Fruit fly (Drosophila melanogaster) whole organism, embryonic: ENCODE results near the gene I-2.

ENCODE experiments used
- ATbp ChIP-seq: fragments of 200-800 bp; sonication (Bioruptor generic); optimal IDR thresholded peaks from 2 replicates; lab custom pipeline; 2017; ENCODE audit warnings: missing biosample characterization, mild to moderate bottlenecking, missing genetic modification characterization, missing genetic modification reagents
- Adf1 ChIP-seq: fragments of 200-800 bp; sonication (Bioruptor generic); IDR thresholded peaks from 2 replicates; pipeline ENCODE4 v1.3.6; 2022; ENCODE audit warnings: missing biosample characterization, missing genetic modification characterization
- Aef1 ChIP-seq: fragments of 200-800 bp; sonication (Bioruptor generic); IDR thresholded peaks from 3 replicates; pipeline ENCODE4 v1.3.6; 2022; ENCODE audit warnings: missing biosample characterization, missing genetic modification characterization
- Atf6 ChIP-seq: fragments of 200-800 bp; sonication (Bioruptor generic); IDR thresholded peaks from 2 replicates; pipeline ENCODE4 v1.3.6; 2022; ENCODE audit warnings: missing biosample characterization, missing genetic modification characterization
- CG10321 ChIP-seq: fragments of 200-800 bp; sonication (Bioruptor generic); IDR thresholded peaks from 2 replicates; pipeline ENCODE4 v1.3.6; 2022; ENCODE audit warnings: missing biosample characterization, missing genetic modification characterization
- CG11504 ChIP-seq: fragments of 200-800 bp; sonication (Bioruptor generic); optimal IDR thresholded peaks from 3 replicates; lab custom pipeline; 2019; ENCODE audit warnings: missing biosample characterization, mild to moderate bottlenecking, missing genetic modification characterization, moderate library complexity
- CG11696 ChIP-seq: fragments of 200-800 bp; sonication (Bioruptor generic); IDR thresholded peaks from 2 replicates; pipeline ENCODE4 v1.3.6; 2022; ENCODE audit warnings: missing biosample characterization, missing genetic modification characterization
- CG12769 ChIP-seq: fragments of 200-800 bp; sonication (Bioruptor generic); optimal IDR thresholded peaks from 2 replicates; lab custom pipeline; 2019; ENCODE audit warnings: missing biosample characterization, mild to moderate bottlenecking, missing genetic modification characterization, moderate library complexity
- CG13624 ChIP-seq: fragments of 200-800 bp; sonication (Bioruptor generic); optimal IDR thresholded peaks from 2 replicates; lab custom pipeline; 2016; ENCODE audit warnings: missing biosample characterization, missing genetic modification characterization
- CG14441 ChIP-seq: fragments of 200-800 bp; sonication (Bioruptor generic); IDR thresholded peaks from 2 replicates; pipeline ENCODE4 v1.3.6; 2022; ENCODE audit warnings: missing biosample characterization, missing genetic modification characterization
- CG15479 ChIP-seq: fragments of 200-800 bp; sonication (Bioruptor generic); optimal IDR thresholded peaks from 3 replicates; lab custom pipeline; 2019; ENCODE audit warnings: missing biosample characterization, mild to moderate bottlenecking, missing genetic modification characterization, moderate library complexity
- CG1603 ChIP-seq: fragments of 200-800 bp; sonication (Bioruptor generic); optimal IDR thresholded peaks from 2 replicates; lab custom pipeline; 2019; ENCODE audit warnings: missing biosample characterization, mild to moderate bottlenecking, missing genetic modification characterization, moderate library complexity
- CG17186 ChIP-seq: fragments of 200-800 bp; sonication (Bioruptor generic); optimal IDR thresholded peaks from 3 replicates; lab custom pipeline; 2017; ENCODE audit warnings: missing biosample characterization, missing genetic modification reagents, missing genetic modification characterization
- CG17361 ChIP-seq: fragments of 200-800 bp; sonication (Bioruptor generic); IDR thresholded peaks from 3 replicates; pipeline ENCODE4 v1.3.6; 2022; ENCODE audit warnings: missing biosample characterization, missing genetic modification characterization
- CG32772 ChIP-seq: fragments of 200-800 bp; sonication (Bioruptor generic); IDR thresholded peaks from 2 replicates; pipeline ENCODE4 v1.3.6; 2022; ENCODE audit warnings: missing biosample characterization, missing genetic modification characterization
- CG42726 ChIP-seq: fragments of 200-800 bp; sonication (Bioruptor generic); IDR thresholded peaks from 2 replicates; pipeline ENCODE4 v1.3.6; 2022; ENCODE audit warnings: missing biosample characterization, missing genetic modification characterization; ENCODE audit not compliant: partially characterized antibody
- CG4282 ChIP-seq: fragments of 200-800 bp; sonication (Bioruptor generic); optimal IDR thresholded peaks from 2 replicates; lab custom pipeline; 2016; ENCODE audit warnings: missing biosample characterization, missing genetic modification characterization
- CG4404 ChIP-seq: fragments of 200-800 bp; sonication (Bioruptor generic); IDR thresholded peaks from 2 replicates; pipeline ENCODE4 v1.3.6; 2022; ENCODE audit warnings: missing biosample characterization, missing genetic modification characterization
- CG5180 ChIP-seq: fragments of 200-800 bp; sonication (Bioruptor generic); optimal IDR thresholded peaks from 3 replicates; lab custom pipeline; 2017; ENCODE audit warnings: missing biosample characterization, missing genetic modification characterization, mild to moderate bottlenecking, moderate library complexity, missing genetic modification reagents
- CG6175 ChIP-seq: fragments of 200-800 bp; sonication (Bioruptor generic); IDR thresholded peaks from 3 replicates; pipeline ENCODE4 v1.3.6; 2022; ENCODE audit warnings: missing biosample characterization, missing genetic modification characterization
- CG6791 ChIP-seq: fragments of 200-800 bp; sonication (Bioruptor generic); IDR thresholded peaks from 3 replicates; pipeline ENCODE4 v1.3.6; 2022; ENCODE audit warnings: missing biosample characterization, missing genetic modification characterization; ENCODE audit not compliant: partially characterized antibody
- CG7372 ChIP-seq: fragments of 200-800 bp; sonication (Bioruptor generic); IDR thresholded peaks from 2 replicates; pipeline ENCODE4 v1.3.6; 2022; ENCODE audit warnings: missing biosample characterization, missing genetic modification characterization
- CG7963 ChIP-seq: fragments of 200-800 bp; sonication (Bioruptor generic); IDR thresholded peaks from 3 replicates; pipeline ENCODE4 v1.3.6; 2022; ENCODE audit warnings: missing biosample characterization, missing genetic modification characterization; ENCODE audit not compliant: partially characterized antibody
- CG8388 ChIP-seq: fragments of 200-800 bp; sonication (Bioruptor generic); optimal IDR thresholded peaks from 2 replicates; lab custom pipeline; 2019; ENCODE audit warnings: missing biosample characterization, mild to moderate bottlenecking, missing genetic modification characterization, moderate library complexity
- E2f2 ChIP-seq: fragments of 200-800 bp; sonication (Bioruptor generic); IDR thresholded peaks from 2 replicates; pipeline ENCODE4 v1.3.6; 2022; ENCODE audit warnings: missing biosample characterization, missing genetic modification characterization
- Hmx ChIP-seq: fragments of 200-800 bp; sonication (Bioruptor generic); optimal IDR thresholded peaks from 2 replicates; lab custom pipeline; 2016; ENCODE audit warnings: missing biosample characterization, missing genetic modification characterization
- MTF-1 ChIP-seq: fragments of 200-800 bp; sonication (Bioruptor generic); optimal IDR thresholded peaks from 2 replicates; lab custom pipeline; 2018; ENCODE audit warnings: missing biosample characterization, mild to moderate bottlenecking, missing genetic modification characterization, borderline replicate concordance
- Med ChIP-seq: fragments of 200-800 bp; sonication (Bioruptor generic); peaks from one replicate; lab custom pipeline; 2016; ENCODE audit warnings: missing biosample characterization, missing genetic modification characterization, mild to moderate bottlenecking, inconsistent platforms, moderate library complexity
- NFAT ChIP-seq: fragments of 200-800 bp; sonication (Bioruptor generic); IDR thresholded peaks from 2 replicates; pipeline ENCODE4 v1.3.6; 2022; ENCODE audit warnings: missing biosample characterization, missing genetic modification characterization
- Tbp ChIP-seq: fragments of >200 bp; optimal IDR thresholded peaks from 2 replicates; lab custom pipeline; 2018; ENCODE audit warnings: missing biosample characterization, missing genetic modification characterization
- btn ChIP-seq: fragments of 200-800 bp; sonication (Bioruptor generic); optimal IDR thresholded peaks from 2 replicates; lab custom pipeline; 2016; ENCODE audit warnings: missing biosample characterization, missing genetic modification characterization
- chinmo ChIP-seq: fragments of 200-800 bp; sonication (Bioruptor generic); IDR thresholded peaks from 4 replicates; pipeline ENCODE4 v1.3.6; 2022; ENCODE audit warnings: missing biosample characterization, missing genetic modification characterization; ENCODE audit not compliant: partially characterized antibody
- crp ChIP-seq, 2 experiments: fragments of 200-800 bp; sonication (Bioruptor generic); optimal IDR thresholded peaks; 2 replicates in 1 of 2; 3 replicates in 1 of 2; lab custom pipeline; 2017; ENCODE audit warnings: missing biosample characterization in 2 of 2, missing genetic modification characterization in 2 of 2, mild to moderate bottlenecking in 1 of 2, moderate library complexity in 1 of 2
- gfzf ChIP-seq: fragments of 200-800 bp; sonication (Bioruptor generic); optimal IDR thresholded peaks from 2 replicates; lab custom pipeline; 2016; ENCODE audit warnings: missing biosample characterization, mild to moderate bottlenecking, missing genetic modification characterization, moderate library complexity
- hb ChIP-seq: fragments of 200-800 bp; sonication (Bioruptor generic); IDR thresholded peaks from 3 replicates; pipeline ENCODE4 v1.3.6; 2022; ENCODE audit warnings: missing biosample characterization, missing genetic modification characterization; ENCODE audit not compliant: partially characterized antibody
- hbn ChIP-seq: fragments of 200-800 bp; sonication (Bioruptor generic); IDR thresholded peaks from 2 replicates; pipeline ENCODE4 v1.3.6; 2022; ENCODE audit warnings: missing biosample characterization, missing genetic modification characterization; ENCODE audit not compliant: partially characterized antibody
- hth ChIP-seq: fragments of >200 bp; optimal IDR thresholded peaks from 2 replicates; lab custom pipeline; 2017; ENCODE audit warnings: inconsistent platforms
- jumu ChIP-seq: fragments of 200-800 bp; sonication (Bioruptor generic); optimal IDR thresholded peaks from 3 replicates; lab custom pipeline; 2016; ENCODE audit warnings: missing biosample characterization, missing genetic modification characterization
- ken ChIP-seq: fragments of 200-800 bp; sonication (Bioruptor generic); IDR thresholded peaks from 3 replicates; pipeline ENCODE4 v1.3.6; 2022; ENCODE audit warnings: missing biosample characterization, missing genetic modification characterization
- klu ChIP-seq: fragments of 200-800 bp; sonication (Bioruptor generic); IDR thresholded peaks from 2 replicates; pipeline ENCODE4 v1.3.6; 2022; ENCODE audit warnings: missing biosample characterization, missing genetic modification characterization
- nmo ChIP-seq: fragments of 200-800 bp; sonication (Bioruptor generic); optimal IDR thresholded peaks from 2 replicates; lab custom pipeline; 2018; ENCODE audit warnings: missing biosample characterization, mild to moderate bottlenecking, missing genetic modification characterization, moderate library complexity
- pb ChIP-seq: fragments of 200-800 bp; sonication (Bioruptor generic); optimal IDR thresholded peaks from 3 replicates; lab custom pipeline; 2016; ENCODE audit warnings: missing biosample characterization, missing genetic modification characterization
- pho ChIP-seq: fragments of 200-800 bp; sonication (Bioruptor generic); optimal IDR thresholded peaks from 2 replicates; lab custom pipeline; 2016; ENCODE audit warnings: missing biosample characterization, missing genetic modification characterization
- sc ChIP-seq, 3 experiments: fragments of >200 bp in 2 of 3; fragments of 200-800 bp in 1 of 3; sonication (Bioruptor generic) in 1 of 3; optimal IDR thresholded peaks; 2 replicates in 2 of 3; 3 replicates in 1 of 3; lab custom pipeline; 2017; ENCODE audit warnings: mild to moderate bottlenecking in 1 of 3, missing biosample characterization in 1 of 3, missing genetic modification characterization in 1 of 3, missing genetic modification reagents in 1 of 3
- slbo ChIP-seq: fragments of 200-800 bp; sonication (Bioruptor generic); IDR thresholded peaks from 2 replicates; pipeline ENCODE4 v1.3.6; 2022; ENCODE audit warnings: missing biosample characterization, missing genetic modification characterization
- trh ChIP-seq: fragments of 200-800 bp; sonication (Bioruptor generic); optimal IDR thresholded peaks from 2 replicates; lab custom pipeline; 2016; ENCODE audit warnings: missing biosample characterization, missing genetic modification characterization
- twi ChIP-seq: fragments of 200-800 bp; optimal IDR thresholded peaks from 2 replicates; lab custom pipeline; 2019; ENCODE audit warnings: missing biosample characterization, mild to moderate bottlenecking, missing genetic modification characterization, moderate library complexity
- z ChIP-seq: fragments of 200-800 bp; sonication (Bioruptor generic); IDR thresholded peaks from 3 replicates; pipeline ENCODE4 v1.3.6; 2022; ENCODE audit warnings: missing biosample characterization, missing genetic modification characterization

The I-2 gene

dm6 chr3L:9854583-9855519, 18.2 kb upstream of the I-2 start, which contains the start of gene RasGAP1 (continued):
- TF ChIP-seq CG32772 (GFP tag; lab: Robert Waterston, UW) (0 out of 2 replicates have a peak, but pooled peaks have one; percentile 6), MTF-1 (peak; percentile 13), CG15479 (GFP tag; lab: Kevin White, UChicago) (peak; percentile 32), CG14441 (GFP tag; lab: Robert Waterston, UW) (0 out of 2 replicates have a peak, but pooled peaks have one; percentile 8), CG13624 (GFP tag; lab: Kevin White, UChicago) (peak; percentile 47), hth (lab: Kevin White, UChicago) (no peak), Aef1 (peak; percentile 77), CG4404 (GFP tag; lab: Robert Waterston, UW) (no peak), CG8388 (GFP tag; lab: Kevin White, UChicago) (no peak), trh (GFP tag; lab: Kevin White, UChicago) (no peak), CG12769 (tag; lab: Kevin White, UChicago) (peak; percentile 27), CG7372 (GFP tag; lab: Robert Waterston, UW) (no peak), slbo (peak; percentile 54), Adf1 (peak; percentile 44), CG17186 (peak; percentile 1), ken (GFP tag; lab: Robert Waterston, UW) (peak; percentile 35; the same call in 2 of the 3 replicates), hbn (GFP tag; lab: Robert Waterston, UW) (no peak; the same call in 1 of the 2 replicates), Tbp (GFP tag; lab: Kevin White, UChicago) (no peak), chinmo (GFP tag; lab: Robert Waterston, UW) (peak; percentile 94; the same call in 2 of the 4 replicates), pb (GFP tag; lab: Kevin White, UChicago) (peak; percentile 48), CG17361 (no peak), hb (no peak), CG42726 (GFP tag; lab: Robert Waterston, UW) (peak; percentile 30), Atf6 (GFP tag; lab: Robert Waterston, UW) (0 out of 2 replicates have a peak, but pooled peaks have one; percentile 26), jumu (peak; percentile 18), ATbp (GFP tag; lab: Kevin White, UChicago) (peak; percentile 2), gfzf (GFP tag; lab: Kevin White, UChicago) (peak; percentile 78), z (GFP tag; lab: Robert Waterston, UW) (0 out of 3 replicates have a peak, but pooled peaks have one; percentile 36), CG5180 (GFP tag; lab: Kevin White, UChicago) (peak; percentile 46), nmo (peak; percentile 17), klu (GFP tag; lab: Robert Waterston, UW) (no peak), CG6175 (GFP tag; lab: Robert Waterston, UW) (peak; percentile 100), Hmx (GFP tag; lab: Kevin White, UChicago) (no peak), CG1603 (tag; lab: Kevin White, UChicago) (peak; percentile 47), CG7963 (GFP tag; lab: Robert Waterston, UW) (0 out of 3 replicates have a peak, but pooled peaks have one; percentile 33), E2f2 (GFP tag; lab: Robert Waterston, UW) (no peak)
- TF ChIP-seq, all 482 proteins: peak for 127

dm6 chr3L:9853895-9854470, 17.4 kb upstream of the I-2 start:
- TF ChIP-seq CG6791 (0 out of 3 replicates have a peak, but pooled peaks have one; percentile 24), crp (GFP tag; optimal IDR thresholded peaks at IDR 0.05; lab: Kevin White, UChicago) (no peak), pho (no peak), CG11504 (tag; lab: Kevin White, UChicago) (peak; percentile 45), sc (optimal IDR thresholded peaks at IDR 0.05; lab: Kevin White, UChicago) (no peak), sc (GFP tag; optimal IDR thresholded peaks at IDR 0.05; lab: Kevin White, UChicago) (no peak), Med (peak; percentile 68), btn (no peak), hth (lab: Kevin White, UChicago) (no peak), twi (tag; lab: Kevin White, UChicago) (peak; percentile 83), CG4282 (GFP tag; lab: Kevin White, UChicago) (no peak), CG11696 (no peak), CG10321 (GFP tag; lab: Robert Waterston, UW) (peak; percentile 86), NFAT (GFP tag; lab: Robert Waterston, UW) (no peak)
